Fruit fly (Drosophila melanogaster) whole organism, embryonic: ENCODE data around the gene CG32708.

ENCODE experiments used
- CG1024 ChIP-seq: fragments of 200-800 bp; sonication (Bioruptor generic); IDR thresholded peaks from 2 replicates; pipeline ENCODE4 v1.3.6; 2022; ENCODE audit warnings: missing biosample characterization, missing genetic modification characterization
- CG12104 ChIP-seq: fragments of 200-800 bp; sonication (Bioruptor generic); optimal IDR thresholded peaks from 3 replicates; lab custom pipeline; 2016; ENCODE audit warnings: missing biosample characterization, missing genetic modification characterization
- CG12236 ChIP-seq: fragments of 200-800 bp; sonication (Bioruptor generic); optimal IDR thresholded peaks from 2 replicates; lab custom pipeline; 2016; ENCODE audit warnings: missing biosample characterization, missing genetic modification characterization
- CG12299 ChIP-seq: fragments of 200-800 bp; sonication (Bioruptor generic); optimal IDR thresholded peaks from 2 replicates; lab custom pipeline; 2018; ENCODE audit warnings: missing biosample characterization, mild to moderate bottlenecking, missing genetic modification characterization
- CG13287 ChIP-seq: fragments of 200-800 bp; sonication (Bioruptor generic); IDR thresholded peaks from 2 replicates; pipeline ENCODE4 v1.3.6; 2022; ENCODE audit warnings: missing biosample characterization, missing genetic modification characterization; ENCODE audit not compliant: partially characterized antibody
- CG13894 ChIP-seq: fragments of 200-800 bp; sonication (Bioruptor generic); optimal IDR thresholded peaks from 3 replicates; lab custom pipeline; 2018; ENCODE audit warnings: missing biosample characterization, mild to moderate bottlenecking, missing genetic modification characterization, moderate library complexity
- CG17359 ChIP-seq: fragments of 200-800 bp; sonication (Bioruptor generic); optimal IDR thresholded peaks from 3 replicates; lab custom pipeline; 2018; ENCODE audit warnings: missing biosample characterization, mild to moderate bottlenecking, missing genetic modification characterization, moderate library complexity
- CG1792 ChIP-seq: fragments of 200-800 bp; sonication (Bioruptor generic); optimal IDR thresholded peaks from 2 replicates; lab custom pipeline; 2016; ENCODE audit warnings: missing biosample characterization, missing genetic modification characterization
- CG1832 ChIP-seq: fragments of 200-800 bp; sonication (Bioruptor generic); optimal IDR thresholded peaks from 2 replicates; lab custom pipeline; 2017; ENCODE audit warnings: missing biosample characterization, mild to moderate bottlenecking, missing genetic modification characterization, inconsistent platforms
- CG18599 ChIP-seq: fragments of 200-800 bp; sonication (Bioruptor generic); optimal IDR thresholded peaks from 3 replicates; lab custom pipeline; 2017; ENCODE audit warnings: missing biosample characterization, missing genetic modification characterization, mild to moderate bottlenecking, moderate library complexity, missing genetic modification reagents
- CG2129 ChIP-seq: fragments of 200-800 bp; sonication (Bioruptor generic); IDR thresholded peaks from 2 replicates; pipeline ENCODE4 v1.3.6; 2022; ENCODE audit warnings: missing biosample characterization, missing genetic modification characterization; ENCODE audit not compliant: partially characterized antibody
- CG3163 ChIP-seq: fragments of 200-800 bp; sonication (Bioruptor generic); optimal IDR thresholded peaks from 3 replicates; lab custom pipeline; 2016; ENCODE audit warnings: missing biosample characterization, missing genetic modification characterization
- CG3407 ChIP-seq: fragments of 200-800 bp; sonication (Bioruptor generic); optimal IDR thresholded peaks from 2 replicates; lab custom pipeline; 2018; ENCODE audit warnings: missing biosample characterization, mild to moderate bottlenecking, missing genetic modification characterization
- CG6765 ChIP-seq: fragments of 200-800 bp; sonication (Bioruptor generic); optimal IDR thresholded peaks from 3 replicates; lab custom pipeline; 2017; ENCODE audit warnings: missing biosample characterization, mild to moderate bottlenecking, missing genetic modification characterization
- CG6813 ChIP-seq: fragments of 200-800 bp; sonication (Bioruptor generic); optimal IDR thresholded peaks from 2 replicates; lab custom pipeline; 2017; ENCODE audit warnings: missing biosample characterization, missing genetic modification characterization, mild to moderate bottlenecking, moderate library complexity, missing genetic modification reagents
- CG7271 ChIP-seq: fragments of 200-800 bp; sonication (Bioruptor generic); optimal IDR thresholded peaks from 2 replicates; lab custom pipeline; 2018; ENCODE audit warnings: missing biosample characterization, mild to moderate bottlenecking, missing genetic modification characterization, moderate library complexity
- CG7357 ChIP-seq: fragments of 200-800 bp; sonication (Bioruptor generic); IDR thresholded peaks from 3 replicates; pipeline ENCODE4 v1.3.6; 2022; ENCODE audit warnings: missing biosample characterization, missing genetic modification characterization
- CG8765 ChIP-seq: fragments of 200-800 bp; sonication (Bioruptor generic); IDR thresholded peaks from 2 replicates; pipeline ENCODE4 v1.3.6; 2022; ENCODE audit warnings: missing biosample characterization, missing genetic modification characterization
- CG9932 ChIP-seq: fragments of 200-800 bp; sonication (Bioruptor generic); IDR thresholded peaks from 2 replicates; pipeline ENCODE4 v1.3.6; 2022; ENCODE audit warnings: missing biosample characterization, missing genetic modification characterization
- Dbx ChIP-seq: fragments of 200-800 bp; sonication (Bioruptor generic); IDR thresholded peaks from 3 replicates; pipeline ENCODE4 v1.3.6; 2022; ENCODE audit warnings: missing biosample characterization, missing genetic modification characterization
- Dip3 ChIP-seq: fragments of 200-800 bp; sonication (Bioruptor generic); optimal IDR thresholded peaks from 3 replicates; lab custom pipeline; 2016; ENCODE audit warnings: missing biosample characterization, missing genetic modification characterization
- E2f2 ChIP-seq: fragments of 200-800 bp; sonication (Bioruptor generic); IDR thresholded peaks from 2 replicates; pipeline ENCODE4 v1.3.6; 2022; ENCODE audit warnings: missing biosample characterization, missing genetic modification characterization
- Ets65A ChIP-seq: fragments of 200-800 bp; sonication (Bioruptor generic); peaks from one replicate; lab custom pipeline; 2016; ENCODE audit warnings: missing biosample characterization, missing genetic modification characterization
- Ets97D ChIP-seq: fragments of 200-800 bp; sonication (Bioruptor generic); optimal IDR thresholded peaks from 3 replicates; lab custom pipeline; 2016; ENCODE audit warnings: missing biosample characterization, missing genetic modification characterization
- Gsc ChIP-seq: fragments of 200-800 bp; sonication (Bioruptor generic); IDR thresholded peaks from 2 replicates; pipeline ENCODE4 v1.3.6; 2022; ENCODE audit warnings: missing biosample characterization, missing genetic modification characterization
- MESR4 ChIP-seq: fragments of 200-800 bp; sonication (Bioruptor generic); optimal IDR thresholded peaks from 2 replicates; lab custom pipeline; 2018; ENCODE audit warnings: missing biosample characterization, mild to moderate bottlenecking, missing genetic modification characterization, moderate library complexity
- Med ChIP-seq: fragments of 200-800 bp; sonication (Bioruptor generic); peaks from one replicate; lab custom pipeline; 2016; ENCODE audit warnings: missing biosample characterization, missing genetic modification characterization, mild to moderate bottlenecking, inconsistent platforms, moderate library complexity
- NC2α ChIP-seq: fragments of 200-800 bp; sonication (Bioruptor generic); optimal IDR thresholded peaks from 2 replicates; lab custom pipeline; 2016; ENCODE audit warnings: missing biosample characterization, missing genetic modification characterization
- NFAT ChIP-seq: fragments of 200-800 bp; sonication (Bioruptor generic); IDR thresholded peaks from 2 replicates; pipeline ENCODE4 v1.3.6; 2022; ENCODE audit warnings: missing biosample characterization, missing genetic modification characterization
- Nf-YC ChIP-seq: fragments of 200-800 bp; optimal IDR thresholded peaks from 3 replicates; lab custom pipeline; 2019; ENCODE audit warnings: missing biosample characterization, mild to moderate bottlenecking, missing genetic modification characterization, moderate library complexity
- NfI ChIP-seq: fragments of 200-800 bp; sonication (Bioruptor generic); optimal IDR thresholded peaks from 3 replicates; lab custom pipeline; 2018; ENCODE audit warnings: missing biosample characterization, mild to moderate bottlenecking, missing genetic modification characterization, moderate library complexity
- Trl ChIP-seq, 3 experiments: fragments of >200 bp in 2 of 3; fragments of 200-800 bp in 1 of 3; sonication (Bioruptor generic) in 1 of 3; optimal IDR thresholded peaks; 2 replicates in 1 of 3; 3 replicates in 2 of 3; lab custom pipeline; 2016 to 2017; ENCODE audit warnings: missing biosample characterization in 1 of 3, missing genetic modification characterization in 1 of 3
- Xbp1 ChIP-seq: fragments of 200-800 bp; sonication (Bioruptor generic); optimal IDR thresholded peaks from 3 replicates; lab custom pipeline; 2016; ENCODE audit warnings: missing biosample characterization, mild to moderate bottlenecking, missing genetic modification characterization
- al ChIP-seq: fragments of 200-800 bp; sonication (Bioruptor generic); IDR thresholded peaks from 2 replicates; pipeline ENCODE4 v1.3.6; 2022; ENCODE audit warnings: missing biosample characterization, missing genetic modification characterization
- ase ChIP-seq: fragments of 200-800 bp; sonication (Bioruptor generic); IDR thresholded peaks from 3 replicates; pipeline ENCODE4 v1.3.6; 2022; ENCODE audit warnings: missing biosample characterization, missing genetic modification characterization
- crp ChIP-seq, 2 experiments: fragments of 200-800 bp; sonication (Bioruptor generic); optimal IDR thresholded peaks; 2 replicates in 1 of 2; 3 replicates in 1 of 2; lab custom pipeline; 2017; ENCODE audit warnings: missing biosample characterization in 2 of 2, missing genetic modification characterization in 2 of 2, mild to moderate bottlenecking in 1 of 2, moderate library complexity in 1 of 2
- insv ChIP-seq, 2 experiments: fragments of 200-800 bp; sonication (Bioruptor generic); optimal IDR thresholded peaks; 3 replicates each; lab custom pipeline; 2016 to 2018; ENCODE audit warnings: missing biosample characterization in 2 of 2, missing genetic modification characterization in 2 of 2
- jing ChIP-seq: fragments of 200-800 bp; sonication (Bioruptor generic); optimal IDR thresholded peaks from 2 replicates; lab custom pipeline; 2018; ENCODE audit warnings: missing biosample characterization, mild to moderate bottlenecking, missing genetic modification characterization
- kah ChIP-seq: fragments of 200-800 bp; sonication (Bioruptor generic); optimal IDR thresholded peaks from 2 replicates; lab custom pipeline; 2018; ENCODE audit warnings: missing biosample characterization, mild to moderate bottlenecking, missing genetic modification characterization
- ken ChIP-seq: fragments of 200-800 bp; sonication (Bioruptor generic); IDR thresholded peaks from 3 replicates; pipeline ENCODE4 v1.3.6; 2022; ENCODE audit warnings: missing biosample characterization, missing genetic modification characterization
- maf-S ChIP-seq: fragments of 200-800 bp; sonication (Bioruptor generic); optimal IDR thresholded peaks from 2 replicates; lab custom pipeline; 2016; ENCODE audit warnings: missing biosample characterization, missing genetic modification characterization
- nerfin-2 ChIP-seq: fragments of 200-800 bp; sonication (Bioruptor generic); IDR thresholded peaks from 2 replicates; pipeline ENCODE4 v1.3.6; 2022; ENCODE audit warnings: missing biosample characterization, missing genetic modification characterization; ENCODE audit not compliant: partially characterized antibody
- nmo ChIP-seq: fragments of 200-800 bp; sonication (Bioruptor generic); optimal IDR thresholded peaks from 2 replicates; lab custom pipeline; 2018; ENCODE audit warnings: missing biosample characterization, mild to moderate bottlenecking, missing genetic modification characterization, moderate library complexity
- org-1 ChIP-seq: fragments of 200-800 bp; sonication (Bioruptor generic); optimal IDR thresholded peaks from 2 replicates; lab custom pipeline; 2017; ENCODE audit warnings: missing biosample characterization, missing genetic modification characterization
- pfk ChIP-seq: fragments of 200-800 bp; sonication (Bioruptor generic); optimal IDR thresholded peaks from 2 replicates; lab custom pipeline; 2018; ENCODE audit warnings: missing biosample characterization, mild to moderate bottlenecking, missing genetic modification characterization, moderate library complexity
- sim ChIP-seq: fragments of 200-800 bp; sonication (Bioruptor generic); IDR thresholded peaks from 2 replicates; pipeline ENCODE4 v1.3.6; 2022; ENCODE audit warnings: missing biosample characterization, missing genetic modification characterization
- sqz ChIP-seq: fragments of 200-800 bp; sonication (Bioruptor generic); optimal IDR thresholded peaks from 3 replicates; lab custom pipeline; 2018; ENCODE audit warnings: missing biosample characterization, mild to moderate bottlenecking, missing genetic modification characterization
- sr ChIP-seq: fragments of 200-800 bp; sonication (Bioruptor generic); IDR thresholded peaks from 3 replicates; pipeline ENCODE4 v1.3.6; 2022; ENCODE audit warnings: missing biosample characterization, missing genetic modification characterization
- ssp ChIP-seq: fragments of 200-800 bp; sonication (Bioruptor generic); IDR thresholded peaks from 2 replicates; pipeline ENCODE4 v1.3.6; 2022; ENCODE audit warnings: missing biosample characterization, missing genetic modification characterization
- tgo ChIP-seq: fragments of 200-800 bp; sonication (Bioruptor generic); IDR thresholded peaks from 3 replicates; pipeline ENCODE4 v1.3.6; 2022; ENCODE audit warnings: missing biosample characterization, missing genetic modification characterization
- tio ChIP-seq: fragments of 200-800 bp; sonication (Bioruptor generic); optimal IDR thresholded peaks from 2 replicates; lab custom pipeline; 2017; ENCODE audit warnings: missing biosample characterization, missing genetic modification characterization, inconsistent platforms

CG32708 gene

dm6 chrX:9085726-9086125 is at the start of gene CG32708 (continued):
- TF ChIP-seq CG13287 (GFP tag; lab: Robert Waterston, UW) (peak; percentile 83), nmo (GFP tag; lab: Kevin White, UChicago) (no peak), CG17359 (tag; lab: Kevin White, UChicago) (no peak), ken (GFP tag; lab: Robert Waterston, UW) (no peak), CG12104 (no peak), sr (GFP tag; lab: Robert Waterston, UW) (no peak), CG8765 (GFP tag; lab: Robert Waterston, UW) (no peak), kah (GFP tag; lab: Kevin White, UChicago) (no peak), Med (GFP tag; lab: Kevin White, UChicago) (peak; percentile 70), insv (GFP tag; optimal IDR thresholded peaks at IDR 0.05; lab: Kevin White, UChicago) (no peak), Nf-YC (no peak), CG18599 (GFP tag; lab: Kevin White, UChicago) (no peak), NFAT (GFP tag; lab: Robert Waterston, UW) (no peak), ssp (no peak), ase (GFP tag; lab: Robert Waterston, UW) (0 out of 3 replicates have a peak, but pooled peaks have one; percentile 7), sqz (no peak), CG7357 (GFP tag; lab: Robert Waterston, UW) (no peak), CG2129 (GFP tag; lab: Robert Waterston, UW) (peak; percentile 32; the same call in 1 of the 2 replicates), NfI (GFP tag; lab: Kevin White, UChicago) (no peak), org-1 (no peak), pfk (GFP tag; lab: Kevin White, UChicago) (no peak), E2f2 (GFP tag; lab: Robert Waterston, UW) (no peak; the same call in none of the 2 replicates), CG6765 (no peak), Dbx (GFP tag; lab: Robert Waterston, UW) (no peak), CG1832 (no peak), CG1792 (GFP tag; lab: Kevin White, UChicago) (no peak), al (no peak), MESR4 (GFP tag; lab: Kevin White, UChicago) (peak; percentile 4), Dip3 (GFP tag; lab: Kevin White, UChicago) (no peak), CG6813 (no peak), Ets65A (GFP tag; lab: Kevin White, UChicago) (no peak), jing (GFP tag; lab: Kevin White, UChicago) (no peak), CG3163 (GFP tag; lab: Kevin White, UChicago) (no peak), maf-S (no peak), CG1024 (GFP tag; lab: Robert Waterston, UW) (no peak), tio (GFP tag; lab: Kevin White, UChicago) (no peak), NC2α (GFP tag; lab: Kevin White, UChicago) (no peak), CG3407 (no peak), CG13894 (no peak), crp (GFP tag; optimal IDR thresholded peaks at IDR 0.05; lab: Kevin White, UChicago) (no peak), Ets97D (no peak), sim (GFP tag; lab: Robert Waterston, UW) (no peak), nerfin-2 (GFP tag; lab: Robert Waterston, UW) (peak; percentile 59; the same call in 1 of the 2 replicates), CG12236 (no peak), Gsc (GFP tag; lab: Robert Waterston, UW) (no peak), Trl (optimal IDR thresholded peaks at IDR 0.05; lab: Kevin White, UChicago) (no peak), Trl (GFP tag; optimal IDR thresholded peaks at IDR 0.05; lab: Kevin White, UChicago) (no peak), CG9932 (GFP tag; lab: Robert Waterston, UW) (peak; percentile 46; the same call in 1 of the 2 replicates), CG7271 (tag; lab: Kevin White, UChicago) (no peak), tgo (GFP tag; lab: Robert Waterston, UW) (no peak), CG12299 (no peak), Xbp1 (no peak)
